Worm (Caenorhabditis elegans): Measurements from ENCODE around the gene C09E10.3.

The C09E10.3 gene

DNA sequence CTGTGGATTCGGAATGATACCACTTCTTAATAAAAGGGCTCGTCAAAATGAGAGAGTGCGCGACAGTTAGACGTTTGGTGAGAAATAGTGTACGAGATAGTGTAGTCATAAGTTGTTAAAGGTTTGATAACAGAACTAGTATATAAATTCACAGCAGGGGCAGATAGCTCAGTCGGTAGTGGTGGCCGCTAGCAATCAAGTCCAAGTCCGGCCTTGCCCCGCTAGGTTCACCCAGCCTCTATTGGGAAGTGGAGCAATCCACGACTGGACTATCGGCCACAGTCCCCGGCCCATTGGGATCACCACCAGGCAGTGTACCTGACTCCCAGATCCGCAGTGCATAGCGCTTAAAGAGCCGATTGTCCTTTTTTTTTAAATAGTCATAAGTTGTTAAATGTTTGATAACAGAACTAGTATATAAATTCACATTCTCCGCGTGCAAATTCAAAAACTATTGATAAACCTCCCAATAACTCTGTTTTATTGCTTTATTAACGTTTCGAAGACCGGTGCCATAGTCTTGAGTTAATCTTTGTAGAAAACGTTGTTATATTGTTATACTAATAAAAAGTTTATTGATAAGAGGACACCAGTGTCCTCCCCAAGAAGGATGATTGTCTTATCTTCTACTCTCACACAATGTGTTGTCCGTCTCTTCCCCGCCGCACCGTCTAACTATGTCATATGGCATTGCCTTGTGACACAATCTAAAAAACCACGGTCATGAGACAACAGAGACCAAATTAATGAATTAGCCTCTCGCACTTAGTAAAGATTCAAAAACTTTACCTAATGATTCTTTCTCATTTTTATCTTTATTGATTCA lies 19.7 kb upstream of the C09E10.3 start:
- peak in 2 of 3 experiments; percentile 4 to 36 for TF ChIP-seq dpl-1 (GFP tag; optimal IDR thresholded peaks at IDR 0.05)
- no peak for TF ChIP-seq unc-98 (GFP tag; IDR thresholded peaks at IDR 0.05)
- no peak for TF ChIP-seq ztf-11 (tag; optimal IDR thresholded peaks at IDR 0.05)
- TF ChIP-seq efl-3 (GFP tag; optimal IDR thresholded peaks at IDR 0.05) = no peak
- peak; percentile 56 for TF ChIP-seq tbx-2 (tag; optimal IDR thresholded peaks at IDR 0.05)
- peak in 1 of 2 experiments; percentile 63 for TF ChIP-seq mdl-1 (tag; optimal IDR thresholded peaks at IDR 0.05)
- no peak for TF ChIP-seq isw-1 (GFP tag; IDR thresholded peaks at IDR 0.05)
- no peak for TF ChIP-seq sup-37 (GFP tag; optimal IDR thresholded peaks at IDR 0.05)
- peak; percentile 45; the same call in 1 of the 2 replicates for TF ChIP-seq grh-1 (GFP tag; IDR thresholded peaks at IDR 0.05)
- no peak for TF ChIP-seq unc-130 (tag; optimal IDR thresholded peaks at IDR 0.05)
- TF ChIP-seq nhr-85 (tag) = peak; percentile 93
- TF ChIP-seq nhr-12 (tag; optimal IDR thresholded peaks at IDR 0.05) = no peak
- no peak for TF ChIP-seq C34B4.2 (tag; optimal IDR thresholded peaks at IDR 0.05)
- TF ChIP-seq hlh-17 (GFP tag; optimal IDR thresholded peaks at IDR 0.05; ENCODE audit: borderline replicate concordance) = no peak
- peak; percentile 9 for TF ChIP-seq jun-1 (tag; optimal IDR thresholded peaks at IDR 0.05)
- TF ChIP-seq nhr-11 (tag; optimal IDR thresholded peaks at IDR 0.05) = no peak
- no peak for TF ChIP-seq ceh-90 (tag; optimal IDR thresholded peaks at IDR 0.05)
- TF ChIP-seq dsc-1 (tag; optimal IDR thresholded peaks at IDR 0.05) = peak; percentile 18
- no peak for TF ChIP-seq F16B12.6 (tag; optimal IDR thresholded peaks at IDR 0.05)
- peak; percentile 9 for TF ChIP-seq pax-3 (tag; optimal IDR thresholded peaks at IDR 0.05)
- TF ChIP-seq ceh-88 (GFP tag; IDR thresholded peaks at IDR 0.05) = 0 out of 2 replicates have a peak, but pooled peaks have one; percentile 3
- no peak for TF ChIP-seq irx-1 (tag; optimal IDR thresholded peaks at IDR 0.05)
- no peak for TF ChIP-seq fos-1 (tag; optimal IDR thresholded peaks at IDR 0.05)
- no peak for TF ChIP-seq pqm-1 (tag; optimal IDR thresholded peaks at IDR 0.05)
- peak; percentile 56 for TF ChIP-seq ztf-4 (tag; optimal IDR thresholded peaks at IDR 0.05)
- TF ChIP-seq nhr-77 (tag; optimal IDR thresholded peaks at IDR 0.05) = no peak
- peak; percentile 84 for TF ChIP-seq elt-2 (tag; optimal IDR thresholded peaks at IDR 0.05)
- TF ChIP-seq snu-23 (GFP tag; optimal IDR thresholded peaks at IDR 0.05) = peak; percentile 82
- no peak for TF ChIP-seq nhr-84 (tag; optimal IDR thresholded peaks at IDR 0.05)
- peak; percentile 38 for TF ChIP-seq swsn-7 (tag; optimal IDR thresholded peaks at IDR 0.05)
- TF ChIP-seq nhr-237 (tag; optimal IDR thresholded peaks at IDR 0.05) = no peak
- TF ChIP-seq lin-14 (GFP tag; optimal IDR thresholded peaks at IDR 0.05) = peak; percentile 74
- peak; percentile 75 for TF ChIP-seq blmp-1 (tag; optimal IDR thresholded peaks at IDR 0.05)
- TF ChIP-seq elt-3 (tag; optimal IDR thresholded peaks at IDR 0.05) = peak; percentile 0 to 83 (median 29)
- TF ChIP-seq ceh-8 (GFP tag; optimal IDR thresholded peaks at IDR 0.05) = no peak
- TF ChIP-seq alr-1 (tag; optimal IDR thresholded peaks at IDR 0.05; ENCODE audit: borderline replicate concordance) = no peak
- TF ChIP-seq skn-1 (tag; optimal IDR thresholded peaks at IDR 0.05) = peak; percentile 68
- peak; percentile 85 for TF ChIP-seq nhr-20 (tag; optimal IDR thresholded peaks at IDR 0.05)
- TF ChIP-seq vab-15 (tag; optimal IDR thresholded peaks at IDR 0.05) = peak; percentile 91
- TF ChIP-seq tlp-1 (tag; optimal IDR thresholded peaks at IDR 0.05) = no peak
- TF ChIP-seq rnt-1 (tag; optimal IDR thresholded peaks at IDR 0.05) = peak; percentile 33
- no peak for TF ChIP-seq mef-2 (tag; optimal IDR thresholded peaks at IDR 0.05)
- no peak for TF ChIP-seq nhr-28 (tag; optimal IDR thresholded peaks at IDR 0.05)
- TF ChIP-seq nhr-19 (GFP tag; conservative IDR thresholded peaks at IDR 0.05) = peak; percentile 81
- no peak for TF ChIP-seq snpc-4 (tag; optimal IDR thresholded peaks at IDR 0.05)
- no peak for TF ChIP-seq fkh-4 (tag; optimal IDR thresholded peaks at IDR 0.05; ENCODE audit: borderline replicate concordance)
- TF ChIP-seq lin-35 (GFP tag; optimal IDR thresholded peaks at IDR 0.05) = peak in 1 of 2 experiments; percentile 76
- TF ChIP-seq fkh-8 (tag; optimal IDR thresholded peaks at IDR 0.05) = peak; percentile 12
- no peak for TF ChIP-seq zip-4 (GFP tag; optimal IDR thresholded peaks at IDR 0.05)
- peak; percentile 36 for TF ChIP-seq hpl-2 (GFP tag; optimal IDR thresholded peaks at IDR 0.05)
- no peak for TF ChIP-seq hlh-4 (tag; optimal IDR thresholded peaks at IDR 0.05)
